Fruit fly (Drosophila melanogaster): ENCODE measurements around the gene wts.

Gene wts

dm6 chr3R:30764121-30764520 lies 42.3 kb downstream of the wts start (continued):
- no peak for TF ChIP-seq C15 (GFP tag; IDR thresholded peaks at IDR 0.05)
- TF ChIP-seq CG34422 (GFP tag; IDR thresholded peaks at IDR 0.05) = no peak
- TF ChIP-seq lbe (GFP tag; optimal IDR thresholded peaks at IDR 0.05) = no peak
- peak; percentile 94 for TF ChIP-seq sr (GFP tag; IDR thresholded peaks at IDR 0.05)
- no peak for TF ChIP-seq Rx (GFP tag; IDR thresholded peaks at IDR 0.05)
- TF ChIP-seq CG11695 (GFP tag; IDR thresholded peaks at IDR 0.05) = no peak
- TF ChIP-seq gsb (GFP tag; IDR thresholded peaks at IDR 0.05) = no peak
- TF ChIP-seq dan (GFP tag; IDR thresholded peaks at IDR 0.05) = no peak
- TF ChIP-seq GATAe (GFP tag; conservative IDR thresholded peaks at IDR 0.05) = no peak
- TF ChIP-seq Adf1 (GFP tag; IDR thresholded peaks at IDR 0.05) = peak; percentile 29; the same call in 1 of the 2 replicates
- TF ChIP-seq ranshi (GFP tag; IDR thresholded peaks at IDR 0.05) = no peak

dm6 chr3R:30762230-30762629 lies 44.2 kb downstream of the wts start:
- TF ChIP-seq ac (GFP tag; optimal IDR thresholded peaks at IDR 0.05) (peak; percentile 56), CG7357 (GFP tag; IDR thresholded peaks at IDR 0.05) (no peak), zen (tag; optimal IDR thresholded peaks at IDR 0.05) (peak; percentile 64), twi (tag; optimal IDR thresholded peaks at IDR 0.05) (peak; percentile 91), CG15479 (GFP tag; optimal IDR thresholded peaks at IDR 0.05) (peak; percentile 55), crp (GFP tag; optimal IDR thresholded peaks at IDR 0.05) (no peak), pros (GFP tag; optimal IDR thresholded peaks at IDR 0.05) (peak; percentile 71), D (optimal IDR thresholded peaks at IDR 0.05) (peak; percentile 78), D (GFP tag; optimal IDR thresholded peaks at IDR 0.05) (no peak), tll (GFP tag; optimal IDR thresholded peaks at IDR 0.05) (peak in 1 of 2 experiments; percentile 98)

DNA sequence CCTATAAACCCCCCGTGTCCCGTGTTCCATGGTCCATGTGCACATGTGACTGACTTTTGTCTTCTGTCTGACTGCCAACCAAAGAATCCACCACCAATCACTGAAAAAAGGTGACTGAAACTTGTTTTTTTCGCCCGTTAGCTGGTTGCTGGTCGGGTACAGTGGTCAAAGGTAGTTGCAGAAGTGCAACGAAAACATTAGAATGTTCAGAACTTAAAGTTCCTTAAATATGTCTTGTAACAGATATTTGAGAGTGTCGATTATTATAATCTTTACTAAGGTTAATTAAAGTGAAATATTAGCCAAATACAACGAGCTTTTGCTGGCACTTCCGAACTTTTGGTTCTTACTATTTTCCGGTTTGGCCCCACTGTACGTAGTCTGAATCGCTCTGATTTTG lies 45.3 kb downstream of the wts start:
- no peak for TF ChIP-seq her (GFP tag; optimal IDR thresholded peaks at IDR 0.05)
- TF ChIP-seq Oaz (GFP tag; IDR thresholded peaks at IDR 0.05) = no peak
- peak; percentile 51; the same call in 1 of the 3 replicates for TF ChIP-seq otp (GFP tag; IDR thresholded peaks at IDR 0.05)
- peak; percentile 13 for TF ChIP-seq CG12659 (GFP tag; optimal IDR thresholded peaks at IDR 0.05)
- TF ChIP-seq sob (GFP tag; IDR thresholded peaks at IDR 0.05) = 0 out of 2 replicates have a peak, but pooled peaks have one; percentile 17
- TF ChIP-seq BEAF-32 (GFP tag; optimal IDR thresholded peaks at IDR 0.05) = no peak
- TF ChIP-seq Dbx (GFP tag; IDR thresholded peaks at IDR 0.05) = no peak
- peak; percentile 54; the same call in 1 of the 3 replicates for TF ChIP-seq ci (GFP tag; IDR thresholded peaks at IDR 0.05)
- TF ChIP-seq wek (GFP tag; optimal IDR thresholded peaks at IDR 0.05) = no peak
- no peak for TF ChIP-seq gcm2 (GFP tag; optimal IDR thresholded peaks at IDR 0.05)
- TF ChIP-seq Abd-B (GFP tag; optimal IDR thresholded peaks at IDR 0.05) = no peak
- peak; percentile 24 for TF ChIP-seq ind (GFP tag; optimal IDR thresholded peaks at IDR 0.05)
- TF ChIP-seq peb (GFP tag; IDR thresholded peaks at IDR 0.05) = peak; percentile 28; the same call in 1 of the 2 replicates
- peak; percentile 20 for TF ChIP-seq CG6654 (GFP tag; optimal IDR thresholded peaks at IDR 0.05)
- TF ChIP-seq HmgD (GFP tag; optimal IDR thresholded peaks at IDR 0.05) = no peak
- peak; percentile 16 for TF ChIP-seq en (GFP tag; optimal IDR thresholded peaks at IDR 0.05)
- TF ChIP-seq D19A (tag; optimal IDR thresholded peaks at IDR 0.05) = peak; percentile 61
- peak; percentile 36 for TF ChIP-seq Six4 (GFP tag; optimal IDR thresholded peaks at IDR 0.05)
- no peak for TF ChIP-seq CG1832 (GFP tag; optimal IDR thresholded peaks at IDR 0.05)
- no peak for TF ChIP-seq CHES-1-like (GFP tag; optimal IDR thresholded peaks at IDR 0.05)
- no peak for TF ChIP-seq Sry-δ (GFP tag; optimal IDR thresholded peaks at IDR 0.05)
- TF ChIP-seq Hr3 (GFP tag; optimal IDR thresholded peaks at IDR 0.05) = peak; percentile 15
- TF ChIP-seq CG7928 (GFP tag; optimal IDR thresholded peaks at IDR 0.05) = no peak
- no peak for TF ChIP-seq MBD-R2 (GFP tag; IDR thresholded peaks at IDR 0.05)
- no peak for TF ChIP-seq chinmo (GFP tag; IDR thresholded peaks at IDR 0.05; ENCODE audit: partially characterized antibody)
- TF ChIP-seq dmrt99B (tag; optimal IDR thresholded peaks at IDR 0.05) = peak; percentile 64
- TF ChIP-seq CG30403 (GFP tag; optimal IDR thresholded peaks at IDR 0.05) = peak; percentile 59
- TF ChIP-seq pros (GFP tag; optimal IDR thresholded peaks at IDR 0.05) = peak; percentile 90
- peak; percentile 2 for TF ChIP-seq CG10209 (GFP tag; optimal IDR thresholded peaks at IDR 0.05)

Data from whole organism, embryonic.